Fruit fly (Drosophila melanogaster): Measurements from ENCODE around the gene CG12278.

The CG12278 gene

dm6 chr3R:21023902-21024541, 19.8 kb upstream of the CG12278 start, which contains the start of gene peg (continued):
- no peak for TF ChIP-seq Doc3 (GFP tag; IDR thresholded peaks at IDR 0.05; ENCODE audit: partially characterized antibody)
- TF ChIP-seq CG14014 (GFP tag; IDR thresholded peaks at IDR 0.05): no peak

dm6 chr3R:21025508-21025907, 18.4 kb upstream of the CG12278 start:
- TF ChIP-seq CTCF (GFP tag; optimal IDR thresholded peaks at IDR 0.05): no peak
- no peak for TF ChIP-seq yki (optimal IDR thresholded peaks at IDR 0.05)
- peak; percentile 28 for TF ChIP-seq ATbp (GFP tag; optimal IDR thresholded peaks at IDR 0.05)
- peak; percentile 17 for TF ChIP-seq grn (GFP tag; optimal IDR thresholded peaks at IDR 0.05)
- no peak for TF ChIP-seq prd (optimal IDR thresholded peaks at IDR 0.05)
- TF ChIP-seq prd (GFP tag; IDR thresholded peaks at IDR 0.05): no peak
- peak; percentile 79 for TF ChIP-seq Awh (GFP tag; IDR thresholded peaks at IDR 0.05)
- TF ChIP-seq kah (GFP tag; optimal IDR thresholded peaks at IDR 0.05): no peak
- TF ChIP-seq Sox102F (GFP tag; optimal IDR thresholded peaks at IDR 0.05): peak; percentile 34
- TF ChIP-seq chinmo (GFP tag; IDR thresholded peaks at IDR 0.05; ENCODE audit: partially characterized antibody): peak; percentile 70; the same call in 1 of the 4 replicates

dm6 chr3R:21042399-21042798, 1.5 kb upstream of the CG12278 start, which contains the start of gene Dhc93AB:
Dhc93AB (minus strand) TSS chr3R:21042499.
- TF ChIP-seq Oaz (GFP tag; IDR thresholded peaks at IDR 0.05) (no peak), amos (GFP tag; IDR thresholded peaks at IDR 0.05; ENCODE audit: partially characterized antibody) (no peak), CG14014 (GFP tag; IDR thresholded peaks at IDR 0.05) (no peak), CG13424 (tag; optimal IDR thresholded peaks at IDR 0.05) (no peak), kah (GFP tag; optimal IDR thresholded peaks at IDR 0.05) (no peak), CG2129 (GFP tag; IDR thresholded peaks at IDR 0.05; ENCODE audit: partially characterized antibody) (no peak), maf-S (GFP tag; optimal IDR thresholded peaks at IDR 0.05) (no peak), ap (GFP tag; IDR thresholded peaks at IDR 0.05) (no peak)

DNA sequence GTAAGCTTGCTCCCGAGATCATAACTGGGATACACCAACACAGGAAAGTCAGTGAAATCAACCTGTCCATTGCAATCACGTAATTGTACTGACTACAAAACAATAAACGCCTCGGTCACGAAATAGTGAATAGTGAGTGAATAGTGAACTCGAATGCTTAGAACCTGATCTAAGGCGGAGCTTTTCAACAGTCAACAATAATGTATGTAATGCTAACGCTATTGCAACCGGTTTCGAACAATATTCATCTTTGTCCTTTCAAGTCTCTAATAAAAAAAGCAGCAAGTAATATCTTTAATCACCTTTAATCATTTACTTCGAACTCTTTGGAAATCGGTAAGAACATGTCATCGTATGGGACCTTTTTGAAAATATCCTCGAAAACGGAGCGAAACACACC, 1.9 kb downstream of the CG12278 start, which contains the start of gene CG31189:
CG31189 (minus strand) TSS at position 101 of the 400 bp plus-strand sequence.
- TF ChIP-seq luna (GFP tag; optimal IDR thresholded peaks at IDR 0.05): no peak
- TF ChIP-seq CG13624 (GFP tag; optimal IDR thresholded peaks at IDR 0.05): no peak
- no peak for TF ChIP-seq BEAF-32 (GFP tag; optimal IDR thresholded peaks at IDR 0.05)
- TF ChIP-seq CG7786 (GFP tag; optimal IDR thresholded peaks at IDR 0.05): no peak
- no peak for TF ChIP-seq HLHmδ (GFP tag; optimal IDR thresholded peaks at IDR 0.05)
- no peak for TF ChIP-seq caup (GFP tag; optimal IDR thresholded peaks at IDR 0.05; ENCODE audit: severe bottlenecking)
- TF ChIP-seq tio (GFP tag; optimal IDR thresholded peaks at IDR 0.05): no peak
- TF ChIP-seq sens (GFP tag): no peak
- no peak for TF ChIP-seq CG8281 (tag; optimal IDR thresholded peaks at IDR 0.05)
- no peak for TF ChIP-seq CG31388 (GFP tag; optimal IDR thresholded peaks at IDR 0.05)
- TF ChIP-seq CG12659 (GFP tag; optimal IDR thresholded peaks at IDR 0.05): no peak
- no peak for TF ChIP-seq Pdp1 (GFP tag; optimal IDR thresholded peaks at IDR 0.05)
- no peak for TF ChIP-seq CG10366 (GFP tag; IDR thresholded peaks at IDR 0.05)
- no peak for TF ChIP-seq sim (GFP tag; IDR thresholded peaks at IDR 0.05)

DNA sequence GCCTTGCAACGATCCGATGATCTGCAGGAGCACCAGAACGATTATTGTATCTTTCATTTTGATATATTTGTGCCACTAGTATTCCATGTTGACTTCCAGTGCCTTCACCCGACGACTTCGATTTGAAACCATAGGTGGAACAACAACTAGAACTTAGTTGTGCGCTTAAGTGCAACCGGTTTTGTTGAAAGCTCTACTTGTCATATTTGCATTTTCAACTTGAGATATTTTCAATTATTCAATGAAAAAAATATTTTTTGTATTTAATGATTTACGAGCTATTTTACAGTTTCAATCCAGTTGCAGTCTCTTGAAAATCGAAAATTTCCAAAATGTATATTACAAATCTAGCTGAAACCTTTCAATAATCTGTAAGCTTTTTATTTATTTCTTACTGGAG, 3.1 kb downstream of the CG12278 start, which contains the start of gene CG31207:
CG31207 (minus strand) TSS at position 101 of the 400 bp plus-strand sequence.
- TF ChIP-seq CG2875 (GFP tag; optimal IDR thresholded peaks at IDR 0.05) (no peak), oc (tag; optimal IDR thresholded peaks at IDR 0.05) (no peak), Hand (GFP tag; optimal IDR thresholded peaks at IDR 0.05) (no peak), CG16863 (GFP tag; optimal IDR thresholded peaks at IDR 0.05) (no peak), Camta (GFP tag; optimal IDR thresholded peaks at IDR 0.05) (no peak), Hey (tag; optimal IDR thresholded peaks at IDR 0.05) (no peak), CG3407 (GFP tag; optimal IDR thresholded peaks at IDR 0.05) (no peak), CG12659 (GFP tag; optimal IDR thresholded peaks at IDR 0.05) (no peak), Hsf (GFP tag; optimal IDR thresholded peaks at IDR 0.05) (no peak), ssp (GFP tag; IDR thresholded peaks at IDR 0.05) (no peak), ac (GFP tag; optimal IDR thresholded peaks at IDR 0.05) (no peak), CG2120 (GFP tag; optimal IDR thresholded peaks at IDR 0.05) (no peak), CG2678 (tag; optimal IDR thresholded peaks at IDR 0.05) (no peak), Sox102F (GFP tag; optimal IDR thresholded peaks at IDR 0.05) (no peak), Xrp1 (GFP tag; IDR thresholded peaks at IDR 0.05) (no peak), H2.0 (GFP tag; IDR thresholded peaks at IDR 0.05) (no peak)
